Fruit fly (Drosophila melanogaster) whole organism, embryonic: ENCODE measurements around the gene Tomosyn.

Experiments
- Adf1 ChIP-seq: fragments of 200-800 bp; sonication (Bioruptor generic); IDR thresholded peaks from 2 replicates; pipeline ENCODE4 v1.3.6; 2022; ENCODE audit warnings: missing biosample characterization, missing genetic modification characterization
- CG10147 ChIP-seq: fragments of 200-800 bp; sonication (Bioruptor generic); optimal IDR thresholded peaks from 2 replicates; lab custom pipeline; 2019; ENCODE audit warnings: missing biosample characterization, mild to moderate bottlenecking, missing genetic modification characterization, moderate library complexity
- CG4282 ChIP-seq: fragments of 200-800 bp; sonication (Bioruptor generic); optimal IDR thresholded peaks from 2 replicates; lab custom pipeline; 2016; ENCODE audit warnings: missing biosample characterization, missing genetic modification characterization
- CG4360 ChIP-seq: fragments of 200-800 bp; sonication (Bioruptor generic); IDR thresholded peaks from 2 replicates; pipeline ENCODE4 v1.3.6; 2022; ENCODE audit warnings: missing biosample characterization, missing genetic modification characterization
- HmgD ChIP-seq: fragments of 200-800 bp; sonication (Bioruptor generic); optimal IDR thresholded peaks from 3 replicates; lab custom pipeline; 2016; ENCODE audit warnings: missing biosample characterization, missing genetic modification characterization
- sd ChIP-seq: fragments of 200-800 bp; sonication (Bioruptor generic); optimal IDR thresholded peaks from 3 replicates; lab custom pipeline; 2018; ENCODE audit warnings: missing biosample characterization, mild to moderate bottlenecking, missing genetic modification characterization, moderate library complexity

dm6 chrX:12662679-12663463 is 31.5 kb downstream of the Tomosyn start:
- TF ChIP-seq HmgD (GFP tag; lab: Kevin White, UChicago): no peak
- TF ChIP-seq CG10147 (GFP tag; lab: Kevin White, UChicago): no peak
- TF ChIP-seq sd (tag; lab: Kevin White, UChicago): no peak
- TF ChIP-seq CG4360 (GFP tag; lab: Robert Waterston, UW): no peak
- no peak for TF ChIP-seq CG4282 (GFP tag; lab: Kevin White, UChicago)
- TF ChIP-seq Adf1: no peak
